Fruit fly (Drosophila melanogaster) whole organism, pupa: ENCODE measurements around the gene CG32751.

Experiments used
- CG10348 ChIP-seq: fragments of 200-800 bp; sonication (Bioruptor generic); IDR thresholded peaks from 2 replicates; pipeline ENCODE4 v1.3.6; 2022; ENCODE audit warnings: missing biosample characterization, missing genetic modification characterization
- CG13204 ChIP-seq: fragments of 200-800 bp; sonication (Bioruptor generic); optimal IDR thresholded peaks from 2 replicates; lab custom pipeline; 2018; ENCODE audit warnings: missing biosample characterization, mild to moderate bottlenecking, missing genetic modification characterization, moderate library complexity
- CG17806 ChIP-seq: fragments of 200-800 bp; sonication (Bioruptor generic); optimal IDR thresholded peaks from 2 replicates; lab custom pipeline; 2018; ENCODE audit warnings: missing biosample characterization, mild to moderate bottlenecking, missing genetic modification characterization, moderate library complexity
- CG34367 ChIP-seq: fragments of 200-800 bp; sonication (Bioruptor generic); optimal IDR thresholded peaks from 2 replicates; lab custom pipeline; 2018; ENCODE audit warnings: missing biosample characterization, mild to moderate bottlenecking, missing genetic modification characterization
- CG4496 ChIP-seq: fragments of 200-800 bp; sonication (Bioruptor generic); IDR thresholded peaks from 3 replicates; pipeline ENCODE4 v1.3.6; 2022; ENCODE audit warnings: missing biosample characterization, missing genetic modification characterization
- D1 ChIP-seq: fragments of 200-800 bp; sonication (Bioruptor generic); optimal IDR thresholded peaks from 2 replicates; lab custom pipeline; 2018; ENCODE audit warnings: missing biosample characterization, mild to moderate bottlenecking, missing genetic modification characterization, moderate library complexity
- EcR ChIP-seq: fragments of 200-800 bp; sonication (Bioruptor generic); optimal IDR thresholded peaks from 3 replicates; lab custom pipeline; 2019; ENCODE audit warnings: missing biosample characterization, missing genetic modification characterization, mild to moderate bottlenecking, moderate library complexity, missing genetic modification reagents
- fd96Ca ChIP-seq: fragments of 200-800 bp; sonication (Bioruptor generic); IDR thresholded peaks from 3 replicates; pipeline ENCODE4 v1.3.6; 2022; ENCODE audit warnings: missing biosample characterization, missing genetic modification characterization
- gl ChIP-seq: fragments of 200-800 bp; sonication (Bioruptor generic); optimal IDR thresholded peaks from 2 replicates; lab custom pipeline; 2018; ENCODE audit warnings: missing biosample characterization, mild to moderate bottlenecking, missing genetic modification characterization
- rn ChIP-seq: fragments of 200-800 bp; sonication (Bioruptor generic); IDR thresholded peaks from 2 replicates; pipeline ENCODE4 v1.3.6; 2022; ENCODE audit warnings: missing biosample characterization, missing genetic modification characterization

dm6 chrX:6231764-6232163, 33.3 kb upstream of the CG32751 start:
- no peak for TF ChIP-seq CG17806 (tag; lab: Kevin White, UChicago)
- no peak for TF ChIP-seq CG34367 (tag; lab: Kevin White, UChicago)
- no peak for TF ChIP-seq EcR (GFP tag; lab: Kevin White, UChicago)
- no peak for TF ChIP-seq CG10348 (GFP tag; lab: Robert Waterston, UW)
- TF ChIP-seq CG13204 (GFP tag; lab: Kevin White, UChicago), result no peak
- TF ChIP-seq fd96Ca (GFP tag; lab: Robert Waterston, UW), result no peak
- TF ChIP-seq CG4496 (GFP tag; lab: Robert Waterston, UW), result no peak
- no peak for TF ChIP-seq D1 (tag; lab: Kevin White, UChicago)
- no peak for TF ChIP-seq gl (tag; lab: Kevin White, UChicago)
- TF ChIP-seq rn (GFP tag; lab: Robert Waterston, UW), result no peak
